Fruit fly (Drosophila melanogaster): ENCODE measurements around the gene CG5418.

CG5418 gene

dm6 chr2L:12421793-12422691 lies 31.0 kb downstream of the CG5418 start (continued):
- TF ChIP-seq CG4282 (GFP tag; optimal IDR thresholded peaks at IDR 0.05) (no peak), HLHmδ (GFP tag; optimal IDR thresholded peaks at IDR 0.05) (no peak), CG7839 (tag; optimal IDR thresholded peaks at IDR 0.05) (peak; percentile 26), CG9609 (GFP tag; optimal IDR thresholded peaks at IDR 0.05) (no peak), ash1 (GFP tag; optimal IDR thresholded peaks at IDR 0.05) (no peak), Hey (tag; optimal IDR thresholded peaks at IDR 0.05) (no peak), org-1 (GFP tag; optimal IDR thresholded peaks at IDR 0.05) (no peak), jigr1 (GFP tag; IDR thresholded peaks at IDR 0.05) (no peak), CG1233 (GFP tag; optimal IDR thresholded peaks at IDR 0.05) (no peak), BEAF-32 (GFP tag; optimal IDR thresholded peaks at IDR 0.05) (no peak), CG9727 (GFP tag; optimal IDR thresholded peaks at IDR 0.05) (no peak), tll (GFP tag; optimal IDR thresholded peaks at IDR 0.05) (no peak), CG14014 (GFP tag; IDR thresholded peaks at IDR 0.05) (peak; percentile 36; the same call in 1 of the 2 replicates), pita (GFP tag; optimal IDR thresholded peaks at IDR 0.05) (no peak), tio (GFP tag; optimal IDR thresholded peaks at IDR 0.05) (no peak), CG10565 (GFP tag; optimal IDR thresholded peaks at IDR 0.05) (no peak), CoRest (tag; optimal IDR thresholded peaks at IDR 0.05) (no peak), pros (GFP tag; optimal IDR thresholded peaks at IDR 0.05) (no peak), grn (GFP tag; optimal IDR thresholded peaks at IDR 0.05) (no peak), CG6654 (GFP tag; optimal IDR thresholded peaks at IDR 0.05) (no peak), tin (GFP tag; optimal IDR thresholded peaks at IDR 0.05) (no peak), Sox100B (GFP tag; optimal IDR thresholded peaks at IDR 0.05) (peak; percentile 8), CG9932 (GFP tag; IDR thresholded peaks at IDR 0.05) (peak; percentile 45), CG17612 (GFP tag; IDR thresholded peaks at IDR 0.05) (no peak), bab2 (GFP tag; optimal IDR thresholded peaks at IDR 0.05) (no peak), Sin3A (optimal IDR thresholded peaks at IDR 0.05) (no peak), phol (tag; optimal IDR thresholded peaks at IDR 0.05) (no peak), onecut (GFP tag; IDR thresholded peaks at IDR 0.05) (no peak), fd96Cb (tag; optimal IDR thresholded peaks at IDR 0.05) (no peak), sug (tag; optimal IDR thresholded peaks at IDR 0.05) (no peak), CG34422 (GFP tag; IDR thresholded peaks at IDR 0.05) (no peak), Optix (GFP tag; IDR thresholded peaks at IDR 0.05) (no peak), pnt (GFP tag; optimal IDR thresholded peaks at IDR 0.05) (no peak), Usf (GFP tag; optimal IDR thresholded peaks at IDR 0.05) (no peak), ems (GFP tag; optimal IDR thresholded peaks at IDR 0.05) (no peak), mirr (GFP tag; optimal IDR thresholded peaks at IDR 0.05) (no peak), CG4730 (GFP tag; IDR thresholded peaks at IDR 0.05) (no peak), emc (GFP tag; optimal IDR thresholded peaks at IDR 0.05) (no peak), CG42726 (GFP tag; IDR thresholded peaks at IDR 0.05; ENCODE audit: partially characterized antibody) (no peak), btn (GFP tag; optimal IDR thresholded peaks at IDR 0.05) (no peak), CG12071 (GFP tag; optimal IDR thresholded peaks at IDR 0.05) (no peak), CG9215 (GFP tag; IDR thresholded peaks at IDR 0.05) (no peak), ci (GFP tag; IDR thresholded peaks at IDR 0.05) (peak; percentile 48; the same call in 1 of the 3 replicates), jumu (GFP tag; optimal IDR thresholded peaks at IDR 0.05) (no peak), corto (GFP tag; optimal IDR thresholded peaks at IDR 0.05) (no peak), zf30C (GFP tag; optimal IDR thresholded peaks at IDR 0.05) (no peak), C15 (GFP tag; IDR thresholded peaks at IDR 0.05) (no peak), PHDP (tag; optimal IDR thresholded peaks at IDR 0.05) (no peak), pho (GFP tag; optimal IDR thresholded peaks at IDR 0.05) (no peak), E2f2 (GFP tag; IDR thresholded peaks at IDR 0.05) (no peak)
